Fruit fly (Drosophila melanogaster) whole organism, embryonic: Measurements from ENCODE around the gene CG14356.

ENCODE experiments used
- Atf-2 ChIP-seq: fragments of 200-800 bp; sonication (Bioruptor generic); optimal IDR thresholded peaks from 2 replicates; lab custom pipeline; 2016; ENCODE audit warnings: missing biosample characterization, missing genetic modification characterization
- CG10209 ChIP-seq: fragments of 200-800 bp; sonication (Bioruptor generic); optimal IDR thresholded peaks from 3 replicates; lab custom pipeline; 2017; ENCODE audit warnings: missing biosample characterization, mild to moderate bottlenecking, missing genetic modification characterization, missing genetic modification reagents
- CG10321 ChIP-seq: fragments of 200-800 bp; sonication (Bioruptor generic); IDR thresholded peaks from 2 replicates; pipeline ENCODE4 v1.3.6; 2022; ENCODE audit warnings: missing biosample characterization, missing genetic modification characterization
- CG10431 ChIP-seq: fragments of 200-800 bp; sonication (Bioruptor generic); optimal IDR thresholded peaks from 3 replicates; lab custom pipeline; 2018; ENCODE audit warnings: missing biosample characterization, mild to moderate bottlenecking, missing genetic modification characterization
- CG10462 ChIP-seq: fragments of 200-800 bp; sonication (Bioruptor generic); optimal IDR thresholded peaks from 2 replicates; lab custom pipeline; 2016; ENCODE audit warnings: missing biosample characterization, missing genetic modification characterization
- CG13424 ChIP-seq: fragments of 200-800 bp; sonication (Bioruptor generic); optimal IDR thresholded peaks from 2 replicates; lab custom pipeline; 2019; ENCODE audit warnings: missing biosample characterization, mild to moderate bottlenecking, missing genetic modification characterization, moderate library complexity
- CG15269 ChIP-seq: fragments of 200-800 bp; sonication (Bioruptor generic); optimal IDR thresholded peaks from 2 replicates; lab custom pipeline; 2018; ENCODE audit warnings: missing biosample characterization, mild to moderate bottlenecking, missing genetic modification characterization, moderate library complexity
- CG1602 ChIP-seq: fragments of 200-800 bp; sonication (Bioruptor generic); optimal IDR thresholded peaks from 3 replicates; lab custom pipeline; 2016; ENCODE audit warnings: missing biosample characterization, missing genetic modification characterization
- CG1647 ChIP-seq: fragments of 200-800 bp; sonication (Bioruptor generic); optimal IDR thresholded peaks from 3 replicates; lab custom pipeline; 2016; ENCODE audit warnings: missing biosample characterization, missing genetic modification characterization
- CG16813 ChIP-seq: fragments of 200-800 bp; sonication (Bioruptor generic); IDR thresholded peaks from 3 replicates; pipeline ENCODE4 v1.3.6; 2022; ENCODE audit warnings: missing biosample characterization, missing genetic modification characterization; ENCODE audit not compliant: partially characterized antibody
- CG18599 ChIP-seq: fragments of 200-800 bp; sonication (Bioruptor generic); optimal IDR thresholded peaks from 3 replicates; lab custom pipeline; 2017; ENCODE audit warnings: missing biosample characterization, missing genetic modification characterization, mild to moderate bottlenecking, moderate library complexity, missing genetic modification reagents
- CG18764 ChIP-seq: fragments of 200-800 bp; sonication (Bioruptor generic); optimal IDR thresholded peaks from 3 replicates; lab custom pipeline; 2016; ENCODE audit warnings: missing biosample characterization, missing genetic modification characterization
- CG4360 ChIP-seq: fragments of 200-800 bp; sonication (Bioruptor generic); IDR thresholded peaks from 2 replicates; pipeline ENCODE4 v1.3.6; 2022; ENCODE audit warnings: missing biosample characterization, missing genetic modification characterization
- CG43689 ChIP-seq: fragments of 200-800 bp; sonication (Bioruptor generic); IDR thresholded peaks from 2 replicates; pipeline ENCODE4 v1.3.6; 2022; ENCODE audit warnings: missing biosample characterization, missing genetic modification characterization
- CG4404 ChIP-seq: fragments of 200-800 bp; sonication (Bioruptor generic); IDR thresholded peaks from 2 replicates; pipeline ENCODE4 v1.3.6; 2022; ENCODE audit warnings: missing biosample characterization, missing genetic modification characterization
- CG4424 ChIP-seq: fragments of 200-800 bp; sonication (Bioruptor generic); optimal IDR thresholded peaks from 3 replicates; lab custom pipeline; 2016; ENCODE audit warnings: missing biosample characterization, missing genetic modification characterization
- CG4730 ChIP-seq: fragments of 200-800 bp; sonication (Bioruptor generic); IDR thresholded peaks from 2 replicates; pipeline ENCODE4 v1.3.6; 2022; ENCODE audit warnings: missing biosample characterization, missing genetic modification characterization
- CG7357 ChIP-seq: fragments of 200-800 bp; sonication (Bioruptor generic); IDR thresholded peaks from 3 replicates; pipeline ENCODE4 v1.3.6; 2022; ENCODE audit warnings: missing biosample characterization, missing genetic modification characterization
- CG7745 ChIP-seq: fragments of 200-800 bp; sonication (Bioruptor generic); optimal IDR thresholded peaks from 2 replicates; lab custom pipeline; 2018; ENCODE audit warnings: missing biosample characterization, mild to moderate bottlenecking, missing genetic modification characterization, moderate library complexity
- CG8359 ChIP-seq: fragments of 200-800 bp; sonication (Bioruptor generic); optimal IDR thresholded peaks from 2 replicates; lab custom pipeline; 2017; ENCODE audit warnings: missing biosample characterization, mild to moderate bottlenecking, missing genetic modification characterization, borderline replicate concordance
- CG9876 ChIP-seq: fragments of 200-800 bp; sonication (Bioruptor generic); optimal IDR thresholded peaks from 2 replicates; lab custom pipeline; 2016; ENCODE audit warnings: missing biosample characterization, missing genetic modification characterization
- CG9932 ChIP-seq: fragments of 200-800 bp; sonication (Bioruptor generic); IDR thresholded peaks from 2 replicates; pipeline ENCODE4 v1.3.6; 2022; ENCODE audit warnings: missing biosample characterization, missing genetic modification characterization
- E2f1 ChIP-seq: fragments of 200-800 bp; sonication (Bioruptor generic); IDR thresholded peaks from 2 replicates; pipeline ENCODE4 v1.3.6; 2022; ENCODE audit warnings: missing biosample characterization, missing genetic modification characterization
- Eip74EF ChIP-seq, 2 experiments: fragments of 200-800 bp in 1 of 2; fragments of >200 bp in 1 of 2; sonication (Bioruptor generic) in 1 of 2; optimal IDR thresholded peaks; 2 replicates each; lab custom pipeline; 2017 to 2019; ENCODE audit warnings: missing biosample characterization in 2 of 2, missing genetic modification characterization in 2 of 2, mild to moderate bottlenecking in 1 of 2, moderate library complexity in 1 of 2
- GATAe ChIP-seq: fragments of 200-800 bp; sonication (Bioruptor generic); conservative IDR thresholded peaks from 2 replicates; pipeline ENCODE4 v1.3.6; 2022; ENCODE audit warnings: missing biosample characterization, missing genetic modification characterization
- Kr ChIP-seq: fragments of 200-800 bp; sonication (Bioruptor generic); optimal IDR thresholded peaks from 2 replicates; lab custom pipeline; 2017; ENCODE audit warnings: missing biosample characterization, mild to moderate bottlenecking, missing genetic modification characterization
- Mad ChIP-seq: fragments of 200-800 bp; sonication (Bioruptor generic); optimal IDR thresholded peaks from 2 replicates; lab custom pipeline; 2016; ENCODE audit warnings: missing biosample characterization, missing genetic modification characterization
- Oli ChIP-seq: fragments of 200-800 bp; sonication (Bioruptor generic); optimal IDR thresholded peaks from 2 replicates; lab custom pipeline; 2018; ENCODE audit warnings: missing biosample characterization, mild to moderate bottlenecking, missing genetic modification characterization, moderate library complexity
- ase ChIP-seq: fragments of 200-800 bp; sonication (Bioruptor generic); IDR thresholded peaks from 3 replicates; pipeline ENCODE4 v1.3.6; 2022; ENCODE audit warnings: missing biosample characterization, missing genetic modification characterization
- bowl ChIP-seq: fragments of 200-800 bp; sonication (Bioruptor generic); IDR thresholded peaks from 2 replicates; pipeline ENCODE4 v1.3.6; 2022; ENCODE audit warnings: missing biosample characterization, missing genetic modification characterization
- cas ChIP-seq: fragments of 200-800 bp; sonication (Bioruptor generic); IDR thresholded peaks from 2 replicates; pipeline ENCODE4 v1.3.6; 2022; ENCODE audit warnings: missing biosample characterization, missing genetic modification characterization
- danr ChIP-seq: fragments of 200-800 bp; sonication (Bioruptor generic); IDR thresholded peaks from 2 replicates; pipeline ENCODE4 v1.3.6; 2022; ENCODE audit warnings: missing biosample characterization, missing genetic modification characterization
- ftz-f1 ChIP-seq: fragments of 200-800 bp; sonication (Bioruptor generic); optimal IDR thresholded peaks from 2 replicates; lab custom pipeline; 2016; ENCODE audit warnings: missing biosample characterization, missing genetic modification characterization
- gem ChIP-seq: fragments of 200-800 bp; sonication (Bioruptor generic); optimal IDR thresholded peaks from 2 replicates; lab custom pipeline; 2019; ENCODE audit warnings: missing biosample characterization, mild to moderate bottlenecking, missing genetic modification characterization, moderate library complexity
- jumu ChIP-seq: fragments of 200-800 bp; sonication (Bioruptor generic); optimal IDR thresholded peaks from 3 replicates; lab custom pipeline; 2016; ENCODE audit warnings: missing biosample characterization, missing genetic modification characterization
- kay ChIP-seq: fragments of 200-800 bp; sonication (Bioruptor generic); optimal IDR thresholded peaks from 2 replicates; lab custom pipeline; 2016; ENCODE audit warnings: missing biosample characterization, missing genetic modification characterization
- kni ChIP-seq: fragments of 200-800 bp; sonication (Bioruptor generic); optimal IDR thresholded peaks from 3 replicates; lab custom pipeline; 2017; ENCODE audit warnings: mild to moderate bottlenecking, missing biosample characterization, missing genetic modification reagents, missing genetic modification characterization
- pros ChIP-seq: fragments of 200-800 bp; sonication (Bioruptor generic); optimal IDR thresholded peaks from 3 replicates; lab custom pipeline; 2019; ENCODE audit warnings: missing biosample characterization, mild to moderate bottlenecking, missing genetic modification characterization, moderate library complexity
- seq ChIP-seq: fragments of 200-800 bp; sonication (Bioruptor generic); IDR thresholded peaks from 2 replicates; pipeline ENCODE4 v1.3.6; 2022; ENCODE audit warnings: missing biosample characterization, missing genetic modification characterization
- sisA ChIP-seq: fragments of 200-800 bp; sonication (Bioruptor generic); IDR thresholded peaks from 2 replicates; pipeline ENCODE4 v1.3.6; 2022; ENCODE audit warnings: missing biosample characterization, missing genetic modification characterization
- stc ChIP-seq: fragments of 200-800 bp; sonication (Bioruptor generic); IDR thresholded peaks from 2 replicates; pipeline ENCODE4 v1.3.6; 2022; ENCODE audit warnings: missing biosample characterization, missing genetic modification characterization
- tll ChIP-seq, 2 experiments: fragments of 200-800 bp in 1 of 2; fragments of >200 bp in 1 of 2; sonication (Bioruptor generic) in 1 of 2; optimal IDR thresholded peaks; 2 replicates each; lab custom pipeline; 2017 to 2019; ENCODE audit warnings: missing biosample characterization in 2 of 2, missing genetic modification characterization in 2 of 2, mild to moderate bottlenecking in 1 of 2, moderate library complexity in 1 of 2
- tna ChIP-seq: fragments of 200-800 bp; sonication (Bioruptor generic); IDR thresholded peaks from 2 replicates; pipeline ENCODE4 v1.3.6; 2022; ENCODE audit warnings: missing biosample characterization, missing genetic modification characterization; ENCODE audit not compliant: partially characterized antibody
- trem ChIP-seq: fragments of 200-800 bp; optimal IDR thresholded peaks from 3 replicates; lab custom pipeline; 2019; ENCODE audit warnings: missing biosample characterization, mild to moderate bottlenecking, missing genetic modification characterization, moderate library complexity
- trh ChIP-seq: fragments of 200-800 bp; sonication (Bioruptor generic); optimal IDR thresholded peaks from 2 replicates; lab custom pipeline; 2016; ENCODE audit warnings: missing biosample characterization, missing genetic modification characterization
- twi ChIP-seq: fragments of 200-800 bp; optimal IDR thresholded peaks from 2 replicates; lab custom pipeline; 2019; ENCODE audit warnings: missing biosample characterization, mild to moderate bottlenecking, missing genetic modification characterization, moderate library complexity
- zen2 ChIP-seq: fragments of 200-800 bp; sonication (Bioruptor generic); IDR thresholded peaks from 3 replicates; pipeline ENCODE4 v1.3.6; 2022; ENCODE audit warnings: missing biosample characterization, missing genetic modification characterization; ENCODE audit not compliant: partially characterized antibody
- zfh1 ChIP-seq: fragments of 200-800 bp; sonication (Bioruptor generic); IDR thresholded peaks from 3 replicates; pipeline ENCODE4 v1.3.6; 2022; ENCODE audit warnings: missing biosample characterization, missing genetic modification characterization

Gene CG14356

DNA sequence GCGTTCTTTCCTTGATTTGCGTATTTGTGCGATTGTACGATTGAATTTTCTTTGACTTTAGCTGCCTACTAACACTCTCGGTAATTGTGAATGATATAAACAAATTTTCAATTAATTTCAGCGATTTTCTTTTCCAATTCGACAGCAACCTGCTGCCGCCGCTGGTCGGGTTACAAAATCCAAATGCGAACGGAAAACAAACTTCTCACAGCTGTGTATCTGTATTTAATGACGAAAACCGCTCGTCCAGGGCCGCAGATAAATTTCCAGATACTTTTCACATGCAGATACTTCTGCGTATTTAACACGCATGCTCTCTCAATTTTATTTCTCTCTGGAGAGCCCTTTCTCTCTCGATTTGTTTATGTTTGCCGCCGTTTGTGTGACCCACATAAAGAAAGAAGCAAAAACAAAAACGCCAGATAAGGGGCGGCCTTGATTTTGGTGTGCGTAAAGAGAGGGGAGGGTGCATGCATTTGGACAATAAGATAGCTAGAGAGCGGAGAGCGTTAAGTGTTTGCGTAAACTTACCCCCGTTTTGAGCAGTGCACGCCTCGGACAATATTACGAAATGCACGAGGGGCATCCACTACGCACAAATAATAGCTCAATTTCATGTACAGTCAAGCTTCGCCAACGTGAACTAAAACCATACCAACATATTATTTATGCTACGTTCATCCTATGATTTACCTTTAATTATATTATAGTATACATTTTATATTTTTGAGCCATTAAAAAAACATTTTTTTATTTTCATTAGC, 23.5 kb downstream of the CG14356 start, which contains the start of gene CG12402 (continued):
- TF ChIP-seq GATAe (GFP tag; lab: Robert Waterston, UW) = peak; percentile 74
- peak; percentile 85; the same call in 2 of the 3 replicates for TF ChIP-seq ase
- TF ChIP-seq CG10431 (GFP tag; lab: Kevin White, UChicago) = no peak
- TF ChIP-seq CG43689 (GFP tag; lab: Robert Waterston, UW) = peak; percentile 73; the same call in 1 of the 2 replicates
- TF ChIP-seq danr (GFP tag; lab: Robert Waterston, UW) = peak; percentile 70
- TF ChIP-seq cas (GFP tag; lab: Robert Waterston, UW) = peak; percentile 69; the same call in 1 of the 2 replicates
- TF ChIP-seq tna (GFP tag; lab: Robert Waterston, UW) = peak; percentile 17; the same call in 1 of the 2 replicates
- TF ChIP-seq Mad (GFP tag; lab: Kevin White, UChicago) = peak; percentile 74
- peak; percentile 98 for TF ChIP-seq kni (GFP tag; lab: Kevin White, UChicago)
- peak; percentile 96 for TF ChIP-seq pros
- TF ChIP-seq ftz-f1 (GFP tag; lab: Kevin White, UChicago) = peak; percentile 99
- peak in 1 of 2 experiments; percentile 70 for TF ChIP-seq Eip74EF (GFP tag; optimal IDR thresholded peaks at IDR 0.05; lab: Kevin White, UChicago)
- TF ChIP-seq CG1647 = peak; percentile 64
- TF ChIP-seq CG4730 (GFP tag; lab: Robert Waterston, UW) = peak; percentile 77
- peak; percentile 80 for TF ChIP-seq CG1602
- peak; percentile 67 for TF ChIP-seq CG10321 (GFP tag; lab: Robert Waterston, UW)
- peak; percentile 67 for TF ChIP-seq CG7745
- no peak for TF ChIP-seq CG16813 (GFP tag; lab: Robert Waterston, UW)
- TF ChIP-seq CG18599 (GFP tag; lab: Kevin White, UChicago) = peak; percentile 88
- peak; percentile 36 for TF ChIP-seq Atf-2
- TF ChIP-seq gem (tag; lab: Kevin White, UChicago) = peak; percentile 91
- peak; percentile 52 for TF ChIP-seq CG9932
- peak; percentile 62 for TF ChIP-seq CG10462 (GFP tag; lab: Kevin White, UChicago)
- peak; percentile 63; the same call in 1 of the 2 replicates for TF ChIP-seq bowl (GFP tag; lab: Robert Waterston, UW)
- TF ChIP-seq CG15269 (tag; lab: Kevin White, UChicago) = peak; percentile 91
- TF ChIP-seq trh (GFP tag; lab: Kevin White, UChicago) = peak; percentile 74
- TF ChIP-seq zfh1 = peak; percentile 89
- peak in 1 of 2 experiments; percentile 80 for TF ChIP-seq tll (GFP tag; optimal IDR thresholded peaks at IDR 0.05; lab: Kevin White, UChicago)
- TF ChIP-seq CG10209 (GFP tag; lab: Kevin White, UChicago) = peak; percentile 77
- TF ChIP-seq E2f1 = peak; percentile 87
- peak; percentile 29; the same call in 1 of the 2 replicates for TF ChIP-seq CG4404
- TF ChIP-seq twi (tag; lab: Kevin White, UChicago) = peak; percentile 16
- TF ChIP-seq jumu (GFP tag; lab: Kevin White, UChicago) = peak; percentile 52
- TF ChIP-seq Oli = peak; percentile 88
- TF ChIP-seq CG18764 = peak; percentile 79
- TF ChIP-seq trem (tag; lab: Kevin White, UChicago) = peak; percentile 63
- TF ChIP-seq CG4360 (GFP tag; lab: Robert Waterston, UW) = peak; percentile 67
- TF ChIP-seq CG8359 (GFP tag; lab: Kevin White, UChicago) = peak; percentile 65
- TF ChIP-seq seq (GFP tag; lab: Robert Waterston, UW) = peak; percentile 92
- peak; percentile 73; the same call in 2 of the 3 replicates for TF ChIP-seq CG7357 (GFP tag; lab: Robert Waterston, UW)
- peak; percentile 30 for TF ChIP-seq CG9876 (GFP tag; lab: Kevin White, UChicago)
- peak; percentile 42; the same call in 2 of the 3 replicates for TF ChIP-seq zen2
- TF ChIP-seq stc (GFP tag; lab: Robert Waterston, UW) = peak; percentile 90
- TF ChIP-seq kay (GFP tag; lab: Kevin White, UChicago) = peak; percentile 76
- TF ChIP-seq CG4424 (GFP tag; lab: Kevin White, UChicago) = peak; percentile 88
- peak; percentile 84 for TF ChIP-seq CG13424 (tag; lab: Kevin White, UChicago)
- TF ChIP-seq Kr (GFP tag; lab: Kevin White, UChicago) = peak; percentile 60
- peak; percentile 83 for TF ChIP-seq sisA (GFP tag; lab: Robert Waterston, UW)
